Worm (Caenorhabditis elegans) whole organism, L4/young adult: Measurements from ENCODE around the gene idpa-3.

Source experiments
- W03F9.2 ChIP-seq: fragments of 150-350 bp; optimal IDR thresholded peaks from 2 replicates; lab custom pipeline; 2014; ENCODE audit warnings: missing biosample characterization, missing genetic modification characterization
- dao-5 ChIP-seq: sonication (generic microtip); optimal IDR thresholded peaks from 2 replicates; lab custom pipeline; 2016; ENCODE audit warnings: missing genotype, missing genetic modification characterization, moderate library complexity, missing compliant biosample characterization
- him-1 ChIP-seq: sonication (generic microtip); optimal IDR thresholded peaks from 2 replicates; lab custom pipeline; 2016; ENCODE audit warnings: missing genotype, missing genetic modification reagents, missing genetic modification characterization, missing compliant biosample characterization

idpa-3 gene

DNA sequence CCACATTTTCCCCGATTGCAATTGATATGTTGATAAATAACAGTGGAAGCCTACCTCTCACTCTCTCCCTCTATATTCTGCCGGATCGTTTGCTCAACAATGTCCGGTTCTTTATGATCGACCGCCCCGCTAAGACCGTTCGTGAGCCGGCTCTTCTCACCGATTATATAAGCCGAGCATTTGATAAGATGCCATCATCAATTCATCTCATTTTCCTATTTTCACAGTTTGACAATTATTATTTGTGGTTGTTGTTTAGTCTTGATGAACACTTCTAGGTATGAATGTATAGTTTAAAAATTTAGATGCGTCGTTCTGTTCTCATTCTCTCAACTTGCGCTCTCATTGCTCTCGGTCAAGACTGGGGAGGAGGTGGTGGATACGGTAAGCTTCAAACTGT lies at the start of gene idpa-3:
Gene idpa-3 (plus strand): TSS at position 301 of the 400 bp plus-strand sequence.
- TF ChIP-seq dao-5 (tag; lab: Kevin White, UChicago) (no peak), him-1 (no peak), W03F9.2 (no peak)

DNA sequence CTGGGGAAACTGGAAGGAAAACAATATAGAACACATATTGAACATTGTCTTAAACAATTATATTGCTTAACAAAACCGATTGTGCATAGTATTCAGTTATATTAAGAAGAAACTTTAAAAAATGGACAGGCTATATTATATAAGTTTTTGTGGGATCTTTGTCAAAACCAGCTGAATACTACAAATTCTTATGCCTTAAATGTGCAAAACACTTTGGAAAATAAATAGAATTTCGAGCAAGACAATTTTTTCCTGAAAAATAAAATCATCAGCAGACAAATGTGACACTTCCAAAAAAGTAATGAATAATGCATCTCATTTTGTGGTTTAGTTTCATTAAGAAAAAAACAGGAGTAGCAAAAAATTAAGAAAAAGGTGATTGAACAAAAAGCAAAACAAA lies 38.8 kb upstream of the idpa-3 start:
- TF ChIP-seq dao-5 (tag; lab: Kevin White, UChicago) (no peak), W03F9.2 (no peak), him-1 (no peak)

DNA sequence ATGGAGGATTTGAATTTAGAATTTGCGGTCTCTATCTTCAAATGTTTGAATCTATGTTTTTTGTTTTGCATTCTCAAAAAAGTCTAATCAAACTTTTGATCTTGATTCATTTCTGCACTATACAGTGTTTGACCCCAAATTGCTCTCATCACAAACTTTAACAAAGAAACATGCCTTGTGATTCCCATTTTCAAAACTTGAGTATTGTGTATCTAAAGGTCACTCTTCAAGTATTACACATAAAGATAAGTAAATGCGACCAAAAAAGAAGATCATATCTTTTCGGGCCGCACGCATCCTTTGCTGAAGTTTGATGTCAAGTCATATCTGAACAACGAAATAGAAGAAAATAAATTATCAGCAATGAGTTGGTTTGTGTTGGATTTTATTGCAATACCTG lies 34.3 kb upstream of the idpa-3 start:
- TF ChIP-seq him-1, result no peak
- no peak for TF ChIP-seq W03F9.2
- no peak for TF ChIP-seq dao-5 (tag; lab: Kevin White, UChicago)

DNA sequence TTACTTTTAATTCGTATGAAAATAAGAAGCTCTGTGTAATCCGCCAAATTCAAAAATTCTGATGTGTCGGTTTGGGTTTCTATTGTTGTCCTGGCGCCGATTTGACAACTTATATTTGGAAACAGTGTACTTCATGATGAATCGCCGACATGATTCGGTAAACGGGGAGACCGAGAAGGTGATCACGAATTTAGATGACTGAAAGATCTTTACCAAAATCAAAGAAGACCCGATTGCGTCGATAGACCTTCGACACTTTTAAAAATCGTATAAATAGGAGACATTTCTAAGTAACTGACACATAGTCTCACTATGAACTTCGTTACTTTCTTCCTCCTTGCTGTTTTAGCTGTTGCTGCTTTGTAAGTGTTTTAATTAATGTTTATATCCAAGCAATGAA lies 33.8 kb upstream of the idpa-3 start, which contains the start of gene fip-5:
Gene fip-5 (plus strand): TSS at position 312 of the 400 bp plus-strand sequence.
- no peak for TF ChIP-seq him-1

DNA sequence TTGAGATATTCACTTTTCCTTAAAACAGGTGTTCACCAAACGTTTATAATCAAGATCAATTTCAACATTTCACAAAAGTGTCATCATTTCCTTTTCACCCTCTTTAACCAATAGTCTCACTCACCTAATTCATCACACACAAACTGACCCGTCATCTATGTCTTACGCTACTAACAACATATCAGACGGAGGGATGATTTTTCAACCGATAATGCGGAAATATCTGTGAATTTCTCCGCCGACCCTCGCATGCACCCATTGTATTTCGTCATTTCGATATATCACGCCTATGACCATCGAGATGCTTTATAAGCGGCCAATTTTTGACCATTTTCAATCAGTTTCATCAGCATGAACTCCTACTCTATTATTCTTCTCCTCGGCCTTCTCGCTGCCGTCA lies 32.1 kb upstream of the idpa-3 start, which contains the start of gene fipr-21:
Gene fipr-21 (plus strand): TSS at position 352 of the 400 bp plus-strand sequence.
- TF ChIP-seq him-1, result no peak
- no peak for TF ChIP-seq dao-5 (tag; lab: Kevin White, UChicago)
- no peak for TF ChIP-seq W03F9.2

DNA sequence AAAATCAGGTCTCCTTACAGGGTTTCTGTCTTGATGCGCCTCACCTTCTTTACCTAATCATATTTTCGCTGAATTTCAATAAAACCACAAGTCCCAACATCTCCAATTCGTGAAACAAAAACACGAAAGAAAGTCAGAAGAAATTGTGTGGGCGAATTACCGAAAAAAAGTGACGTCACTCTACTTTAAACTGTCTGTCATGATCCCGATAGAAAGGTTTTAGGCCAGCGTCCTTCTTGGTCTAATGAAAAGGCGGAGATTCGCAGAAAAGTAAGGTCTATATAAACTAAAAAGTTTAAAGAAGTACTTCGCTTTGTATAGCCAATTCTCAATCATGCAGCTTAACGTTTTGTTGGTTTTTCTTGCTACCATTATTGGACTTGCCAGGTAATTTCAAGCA lies 29.9 kb upstream of the idpa-3 start, which contains the start of gene cnc-8:
Gene cnc-8 (plus strand): TSS at position 307 of the 400 bp plus-strand sequence.
- TF ChIP-seq W03F9.2 (no peak), dao-5 (tag; lab: Kevin White, UChicago) (no peak), him-1 (no peak)

DNA sequence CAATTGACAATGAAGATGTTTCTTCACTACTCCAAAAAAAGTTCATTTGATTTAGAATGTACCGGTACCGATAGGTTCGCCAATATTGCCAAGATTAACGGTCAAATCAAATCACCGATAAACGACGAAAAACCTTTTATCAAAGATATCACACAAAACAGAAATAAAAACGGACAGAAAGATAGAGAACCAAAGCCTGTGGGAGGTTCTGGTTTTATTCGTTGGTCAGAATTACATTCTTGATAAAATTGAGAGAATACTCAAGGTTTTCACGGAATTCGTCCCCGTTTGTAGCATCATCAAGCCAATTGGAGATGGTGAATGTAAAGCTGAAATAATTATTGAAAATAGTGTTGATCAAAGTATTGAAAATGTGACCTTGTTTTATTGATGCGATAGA lies 29.3 kb upstream of the idpa-3 start:
- TF ChIP-seq W03F9.2 (no peak), him-1 (no peak), dao-5 (tag; lab: Kevin White, UChicago) (no peak)

DNA sequence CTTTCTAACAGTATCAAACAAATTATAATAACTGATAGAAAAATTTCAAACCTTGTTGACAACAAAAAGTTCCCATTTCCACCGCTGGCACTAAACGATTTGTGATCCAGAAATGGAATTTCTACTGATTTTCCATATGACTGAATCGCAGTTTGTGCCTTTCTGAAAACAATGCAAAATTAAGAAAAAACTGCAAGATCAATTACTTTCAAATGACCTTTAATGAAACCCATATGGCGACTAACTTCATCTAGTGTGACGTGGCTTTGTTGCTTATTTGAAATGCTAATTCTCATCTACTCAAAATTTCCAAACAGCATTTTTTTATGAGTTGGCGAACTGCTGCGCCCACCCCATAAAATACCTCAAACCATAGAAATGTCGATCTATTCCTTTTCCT lies 28.7 kb upstream of the idpa-3 start, which contains the start of gene F41E7.7:
Gene F41E7.7 (plus strand): TSS at position 301 of the 400 bp plus-strand sequence.
- TF ChIP-seq W03F9.2 (no peak), dao-5 (tag; lab: Kevin White, UChicago) (no peak), him-1 (no peak)

DNA sequence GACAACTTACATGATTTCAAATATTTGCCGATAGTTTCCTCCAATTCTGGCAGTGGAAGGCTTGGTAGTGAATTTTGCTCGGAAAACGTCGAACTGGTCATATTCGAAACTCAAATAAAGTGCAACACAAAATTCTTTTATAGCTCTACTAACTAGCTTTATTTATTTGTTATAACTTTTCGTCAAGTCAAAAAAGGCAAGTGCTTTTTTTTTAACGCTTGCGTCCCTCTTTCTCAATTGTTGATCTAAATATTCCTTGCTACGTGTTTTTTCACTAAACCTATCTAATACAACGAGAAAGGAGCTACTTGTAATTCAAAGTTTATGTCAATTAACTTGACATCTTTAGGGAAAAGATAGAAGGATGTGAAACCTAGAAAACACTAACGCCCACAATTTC lies 25.9 kb upstream of the idpa-3 start, which contains the start of gene F41E7.6:
Gene F41E7.6 (minus strand): TSS at position 101 of the 400 bp plus-strand sequence.
- TF ChIP-seq W03F9.2, result no peak
- TF ChIP-seq dao-5 (tag; lab: Kevin White, UChicago), result no peak
- TF ChIP-seq him-1, result no peak

DNA sequence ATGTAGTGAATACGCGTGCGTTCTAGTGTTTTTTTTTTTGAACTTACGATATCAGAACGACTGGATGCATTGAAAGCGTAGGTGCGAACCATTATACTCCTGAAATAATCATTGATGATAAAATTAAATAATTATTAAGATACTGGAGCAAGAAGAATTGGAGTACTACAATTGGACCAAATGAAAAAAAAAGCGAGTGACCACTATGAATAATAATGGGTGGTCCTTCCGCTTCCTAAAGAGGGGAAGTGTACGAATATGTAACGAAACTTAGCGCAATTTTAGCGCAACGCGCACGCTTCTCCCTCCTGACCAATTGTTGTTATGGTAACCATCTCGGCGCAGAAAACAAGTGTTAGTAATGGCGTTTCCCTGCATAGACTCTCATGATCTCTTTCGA lies 20.3 kb upstream of the idpa-3 start, which contains the start of gene F41E7.9:
Gene F41E7.9 (minus strand): TSS at position 101 of the 400 bp plus-strand sequence.
- TF ChIP-seq him-1, result no peak
- TF ChIP-seq W03F9.2, result no peak
- no peak for TF ChIP-seq dao-5 (tag; lab: Kevin White, UChicago)

DNA sequence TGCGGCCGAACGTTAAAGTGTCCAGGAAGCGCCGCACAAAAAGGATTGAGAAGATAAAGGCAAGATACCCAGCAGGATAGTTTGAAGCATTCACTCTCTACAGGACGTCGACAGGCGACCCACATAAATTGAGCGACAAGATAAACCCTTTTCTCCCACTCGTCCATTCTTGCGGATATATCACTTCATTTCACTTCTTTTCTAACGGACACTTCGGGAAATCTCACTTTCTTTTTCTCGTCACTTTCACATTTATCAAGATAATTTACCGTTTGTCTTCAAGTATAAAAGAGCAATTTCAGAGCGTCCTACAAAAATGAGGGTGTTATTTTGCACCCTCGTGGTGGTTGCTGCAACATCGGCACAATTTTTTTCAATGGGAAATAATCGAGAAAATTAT lies 18.7 kb upstream of the idpa-3 start, which contains the start of gene R07E3.6:
Gene R07E3.6 (plus strand): TSS at position 158 of the 400 bp plus-strand sequence.
- TF ChIP-seq W03F9.2, result no peak

DNA sequence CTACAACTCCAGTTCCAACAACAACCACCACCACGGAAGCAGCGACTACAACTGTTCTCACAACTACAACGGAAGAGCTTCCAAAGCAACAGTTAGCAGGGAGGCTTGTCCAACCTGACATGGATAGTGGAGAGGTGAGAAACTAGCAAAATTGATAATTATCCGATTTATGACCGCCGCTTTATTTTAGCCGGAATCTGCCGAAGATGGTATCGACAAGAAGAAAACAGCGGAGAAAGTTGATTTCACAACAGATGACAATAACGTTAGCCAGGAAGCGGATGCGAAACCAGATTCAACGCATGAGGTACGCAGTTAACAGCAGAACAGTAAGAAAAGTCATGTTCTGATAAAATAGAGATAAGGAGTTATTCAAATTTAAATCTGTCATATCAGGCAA lies 17.8 kb upstream of the idpa-3 start:
- TF ChIP-seq him-1 (no peak), W03F9.2 (no peak), dao-5 (tag; lab: Kevin White, UChicago) (no peak)

DNA sequence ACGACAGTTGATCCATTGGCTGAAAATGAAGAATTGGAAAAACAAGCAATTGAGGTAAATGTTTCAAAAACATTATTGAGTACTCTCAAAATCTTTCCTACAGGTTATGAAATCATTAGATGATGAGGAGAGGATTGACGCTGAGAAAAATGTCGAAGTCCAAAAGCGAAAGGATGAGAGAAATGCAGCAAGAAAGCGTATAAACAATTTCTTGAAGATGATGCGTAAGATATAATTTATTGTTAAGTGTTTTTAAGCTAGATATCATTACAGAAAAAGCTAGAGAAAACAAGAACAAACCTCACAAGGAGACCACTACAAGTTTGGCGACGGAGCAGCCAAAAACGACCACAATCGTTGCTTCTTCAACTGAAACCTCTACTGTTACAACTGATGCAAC lies 16.6 kb upstream of the idpa-3 start:
- TF ChIP-seq dao-5 (tag; lab: Kevin White, UChicago), result no peak
- TF ChIP-seq him-1, result no peak
- TF ChIP-seq W03F9.2, result no peak

DNA sequence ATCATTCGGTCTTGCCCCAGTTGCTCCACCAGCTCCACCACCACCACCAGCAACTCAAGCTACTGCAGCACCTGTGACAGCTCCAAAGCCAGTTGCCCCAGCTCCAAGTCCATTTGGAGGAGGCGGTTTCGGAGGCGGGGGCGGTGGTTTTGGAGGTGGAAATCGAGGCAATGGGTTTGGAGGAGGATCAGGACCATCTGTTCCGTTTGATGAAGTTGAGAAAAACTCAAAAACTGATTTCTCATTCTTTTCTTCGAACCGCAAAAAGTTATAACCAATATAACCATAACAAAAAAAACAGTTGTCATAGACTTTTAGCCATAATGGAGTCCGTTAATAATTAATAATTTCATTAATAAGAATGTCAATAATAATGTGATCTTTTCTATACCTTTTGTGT lies 14.8 kb upstream of the idpa-3 start:
- TF ChIP-seq dao-5 (tag; lab: Kevin White, UChicago), result no peak
- no peak for TF ChIP-seq W03F9.2
- no peak for TF ChIP-seq him-1

DNA sequence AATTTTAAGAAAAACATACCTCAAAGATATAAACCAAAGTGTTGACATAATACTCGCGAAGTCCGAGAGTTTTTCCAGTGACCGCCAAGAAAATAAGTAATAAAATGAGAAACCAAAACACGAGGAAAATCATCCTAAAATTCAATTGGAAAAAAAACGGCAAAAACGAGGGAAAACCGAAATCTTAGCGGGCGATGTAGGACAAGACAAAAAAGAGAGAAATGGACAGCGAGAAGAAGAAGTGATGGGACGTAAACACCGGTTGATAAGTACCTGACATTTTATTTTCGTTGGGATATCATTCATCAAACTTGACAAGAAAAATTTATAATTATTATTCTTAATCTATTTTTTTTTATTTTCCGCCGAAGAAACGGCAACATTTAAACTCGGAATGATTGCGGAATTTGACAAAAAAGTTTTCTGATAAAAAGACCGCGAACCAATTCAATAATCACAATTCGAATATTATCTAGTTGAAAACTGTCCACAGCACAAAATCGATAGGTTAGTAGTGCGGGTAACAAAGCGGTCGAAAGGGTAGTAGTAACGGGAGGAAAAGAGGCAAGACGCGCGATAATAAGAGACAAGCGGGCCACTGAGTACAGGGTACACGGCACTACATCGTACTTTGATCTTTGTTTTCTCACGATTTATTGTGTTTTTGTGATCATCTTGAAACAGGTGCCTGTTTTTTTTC lies 8.8 kb upstream of the idpa-3 start, which contains the start of gene acl-5:
Gene acl-5 (minus strand): TSS at position 134 of the 700 bp plus-strand sequence.
- TF ChIP-seq W03F9.2 (no peak), him-1 (no peak), dao-5 (tag; lab: Kevin White, UChicago) (no peak)
